Worm (Caenorhabditis elegans): ENCODE measurements around the gene K10D11.2.
A peak's percentile ranks its signal among the peaks of the same experiment; 100 is the strongest.

K10D11.2 gene

ce11 chrIV:12999087-12999486 lies 20.3 kb downstream of the K10D11.2 start:
- TF ChIP-seq nhr-23 (tag; optimal IDR thresholded peaks at IDR 0.05) (peak; percentile 29), snpc-4 (tag; optimal IDR thresholded peaks at IDR 0.05) (no peak)

ce11 chrIV:13008405-13009208 lies 29.8 kb downstream of the K10D11.2 start, which contains the start of gene mbk-2:
TSS of gene mbk-2 (plus strand) at chrIV:13009158.
- TF ChIP-seq pqm-1 (tag; optimal IDR thresholded peaks at IDR 0.05): peak; percentile 66
- peak; percentile 77 for TF ChIP-seq elt-2 (tag; optimal IDR thresholded peaks at IDR 0.05)
- TF ChIP-seq tbx-2 (tag; optimal IDR thresholded peaks at IDR 0.05): no peak

ce11 chrIV:13009507-13009906 lies 30.7 kb downstream of the K10D11.2 start:
- TF ChIP-seq egl-27 (tag; optimal IDR thresholded peaks at IDR 0.05) (no peak), fkh-10 (GFP tag; optimal IDR thresholded peaks at IDR 0.05) (no peak), nfya-1 (tag; optimal IDR thresholded peaks at IDR 0.05; ENCODE audit: insufficient read depth) (no peak), unc-62 (GFP tag; optimal IDR thresholded peaks at IDR 0.05) (no peak), lsy-12 (tag; optimal IDR thresholded peaks at IDR 0.05) (no peak), elt-2 (tag; optimal IDR thresholded peaks at IDR 0.05) (no peak)

- TF ChIP-seq nhr-25 (tag; optimal IDR thresholded peaks at IDR 0.05) (peak; percentile 59), elt-1 (tag; optimal IDR thresholded peaks at IDR 0.05) (peak; percentile 52), skn-1 (tag; optimal IDR thresholded peaks at IDR 0.05) (no peak), lin-15B (tag; optimal IDR thresholded peaks at IDR 0.05) (no peak), nhr-28 (tag; optimal IDR thresholded peaks at IDR 0.05) (no peak), egl-5 (tag; optimal IDR thresholded peaks at IDR 0.05) (peak; percentile 62)
These were observed 34.4 kb downstream of the K10D11.2 start for ce11 chrIV:13013231-13013630.

ce11 chrIV:13013711-13014341 lies 35.0 kb downstream of the K10D11.2 start:
- TF ChIP-seq elt-1 (tag; optimal IDR thresholded peaks at IDR 0.05) (peak; percentile 97), snpc-4 (tag; optimal IDR thresholded peaks at IDR 0.05) (peak; percentile 24), nhr-11 (tag; optimal IDR thresholded peaks at IDR 0.05) (no peak)

- TF ChIP-seq egl-5 (tag; optimal IDR thresholded peaks at IDR 0.05): peak; percentile 29
- peak; percentile 38 for TF ChIP-seq nfya-1 (tag; optimal IDR thresholded peaks at IDR 0.05; ENCODE audit: insufficient read depth)
- TF ChIP-seq lin-39 (tag; optimal IDR thresholded peaks at IDR 0.05): peak; percentile 44
- no peak for TF ChIP-seq pha-4 (tag; optimal IDR thresholded peaks at IDR 0.05)
These were observed 37.1 kb downstream of the K10D11.2 start for ce11 chrIV:13015801-13016404.

- TF ChIP-seq nhr-67 (tag; optimal IDR thresholded peaks at IDR 0.05) (no peak), fkh-10 (GFP tag; optimal IDR thresholded peaks at IDR 0.05) (peak; percentile 70), hmg-11 (tag; optimal IDR thresholded peaks at IDR 0.05) (peak; percentile 39)
These were observed 38.0 kb downstream of the K10D11.2 start for ce11 chrIV:13016820-13017219.

ce11 chrIV:13021006-13021405 lies 42.2 kb downstream of the K10D11.2 start:
- TF ChIP-seq elt-3 (tag; optimal IDR thresholded peaks at IDR 0.05): no peak
- TF ChIP-seq daf-12 (tag; optimal IDR thresholded peaks at IDR 0.05): no peak
- TF ChIP-seq snpc-4 (tag; optimal IDR thresholded peaks at IDR 0.05): no peak
- TF ChIP-seq zag-1 (tag; optimal IDR thresholded peaks at IDR 0.05): no peak
